Fruit fly (Drosophila melanogaster) whole organism, prepupa: ENCODE measurements around the gene Pk34A.

Experiments
- Blimp-1 ChIP-seq: fragments of 200-800 bp; sonication (Bioruptor generic); optimal IDR thresholded peaks from 3 replicates; lab custom pipeline; 2017; ENCODE audit warnings: missing biosample characterization, missing genetic modification characterization, mild to moderate bottlenecking, moderate library complexity, missing genetic modification reagents
- CG10631 ChIP-seq: fragments of 200-800 bp; sonication (Bioruptor generic); optimal IDR thresholded peaks from 2 replicates; lab custom pipeline; 2016; ENCODE audit warnings: missing biosample characterization, missing genetic modification characterization
- CG10669 ChIP-seq: fragments of 200-800 bp; sonication (Bioruptor generic); optimal IDR thresholded peaks from 3 replicates; lab custom pipeline; 2018; ENCODE audit warnings: missing biosample characterization, mild to moderate bottlenecking, missing genetic modification characterization, moderate library complexity
- CG11762 ChIP-seq: fragments of 200-800 bp; sonication (Bioruptor generic); optimal IDR thresholded peaks from 3 replicates; lab custom pipeline; 2016; ENCODE audit warnings: missing biosample characterization, missing genetic modification characterization; ENCODE audit not compliant: insufficient read depth
- CG15336 ChIP-seq: fragments of 200-800 bp; sonication (Bioruptor generic); IDR thresholded peaks from 2 replicates; pipeline ENCODE4 v1.3.6; 2022; ENCODE audit warnings: missing biosample characterization, missing genetic modification characterization
- CG1621 ChIP-seq: fragments of 200-800 bp; sonication (Bioruptor generic); optimal IDR thresholded peaks from 3 replicates; lab custom pipeline; 2018; ENCODE audit warnings: missing biosample characterization, mild to moderate bottlenecking, missing genetic modification characterization
- CG16779 ChIP-seq: fragments of 200-800 bp; sonication (Bioruptor generic); optimal IDR thresholded peaks from 3 replicates; lab custom pipeline; 2017; ENCODE audit warnings: missing biosample characterization, mild to moderate bottlenecking, missing genetic modification characterization
- CG3032 ChIP-seq: fragments of 200-800 bp; optimal IDR thresholded peaks from 2 replicates; lab custom pipeline; 2019; ENCODE audit warnings: missing biosample characterization, mild to moderate bottlenecking, missing genetic modification characterization, moderate library complexity
- CG31627 ChIP-seq: fragments of 200-800 bp; sonication (Bioruptor generic); optimal IDR thresholded peaks from 3 replicates; lab custom pipeline; 2016; ENCODE audit warnings: missing biosample characterization, missing genetic modification characterization
- CG32006 ChIP-seq: fragments of 200-800 bp; sonication (Bioruptor generic); optimal IDR thresholded peaks from 3 replicates; lab custom pipeline; 2017; ENCODE audit warnings: missing biosample characterization, mild to moderate bottlenecking, missing genetic modification characterization
- CG3919 ChIP-seq: fragments of 200-800 bp; sonication (Bioruptor generic); optimal IDR thresholded peaks from 3 replicates; lab custom pipeline; 2016; ENCODE audit warnings: missing biosample characterization, missing genetic modification characterization
- CG6163 ChIP-seq: fragments of 200-800 bp; sonication (Bioruptor generic); IDR thresholded peaks from 3 replicates; pipeline ENCODE4 v1.3.6; 2022; ENCODE audit warnings: missing biosample characterization, missing genetic modification characterization
- CG6808 ChIP-seq: fragments of 200-800 bp; sonication (Bioruptor generic); optimal IDR thresholded peaks from 3 replicates; lab custom pipeline; 2017; ENCODE audit warnings: missing biosample characterization, missing genetic modification characterization, mild to moderate bottlenecking, moderate library complexity, missing genetic modification reagents
- CG6854 ChIP-seq: fragments of 200-800 bp; sonication (Bioruptor generic); optimal IDR thresholded peaks from 2 replicates; lab custom pipeline; 2017; ENCODE audit warnings: missing biosample characterization, mild to moderate bottlenecking, missing genetic modification characterization
- CG7368 ChIP-seq: fragments of 200-800 bp; sonication (Bioruptor generic); optimal IDR thresholded peaks from 3 replicates; lab custom pipeline; 2016; ENCODE audit warnings: missing biosample characterization, missing genetic modification characterization
- CG8119 ChIP-seq: fragments of 200-800 bp; sonication (Bioruptor generic); IDR thresholded peaks from 3 replicates; pipeline ENCODE4 v1.3.6; 2022; ENCODE audit warnings: missing biosample characterization, missing genetic modification characterization
- CG8319 ChIP-seq: fragments of 200-800 bp; sonication (Bioruptor generic); optimal IDR thresholded peaks from 3 replicates; lab custom pipeline; 2016; ENCODE audit warnings: missing biosample characterization, missing genetic modification characterization
- CG8632 ChIP-seq: fragments of 200-800 bp; sonication (Bioruptor generic); optimal IDR thresholded peaks from 3 replicates; lab custom pipeline; 2016; ENCODE audit warnings: missing biosample characterization, missing genetic modification characterization
- CG9139 ChIP-seq: fragments of 200-800 bp; sonication (Bioruptor generic); optimal IDR thresholded peaks from 3 replicates; lab custom pipeline; 2017; ENCODE audit warnings: missing biosample characterization, mild to moderate bottlenecking, missing genetic modification characterization
- Eip75B ChIP-seq: fragments of 200-800 bp; sonication (Bioruptor generic); optimal IDR thresholded peaks from 3 replicates; lab custom pipeline; 2016; ENCODE audit warnings: missing biosample characterization, missing genetic modification characterization
- Eip78C ChIP-seq: fragments of 200-800 bp; sonication (Bioruptor generic); peaks from one replicate; lab custom pipeline; 2016; ENCODE audit warnings: missing biosample characterization, missing genetic modification characterization
- Ets21C ChIP-seq: fragments of 200-800 bp; sonication (Bioruptor generic); optimal IDR thresholded peaks from 3 replicates; lab custom pipeline; 2016; ENCODE audit warnings: missing biosample characterization, missing genetic modification characterization
- Ets96B ChIP-seq: fragments of 200-800 bp; optimal IDR thresholded peaks from 2 replicates; lab custom pipeline; 2019; ENCODE audit warnings: missing biosample characterization, mild to moderate bottlenecking, missing genetic modification characterization, moderate library complexity
- Gug ChIP-seq: fragments of 200-800 bp; sonication (Bioruptor generic); IDR thresholded peaks from 2 replicates; pipeline ENCODE4 v1.3.6; 2022; ENCODE audit warnings: missing biosample characterization, missing genetic modification characterization
- Hr38 ChIP-seq: sonication (Bioruptor generic); optimal IDR thresholded peaks from 2 replicates; lab custom pipeline; 2016; ENCODE audit warnings: missing biosample characterization, missing genetic modification characterization
- Hr39 ChIP-seq: fragments of 200-800 bp; sonication (Bioruptor generic); optimal IDR thresholded peaks from 2 replicates; lab custom pipeline; 2016; ENCODE audit warnings: missing biosample characterization, missing genetic modification characterization
- Lpt ChIP-seq: fragments of 200-800 bp; sonication (Bioruptor generic); optimal IDR thresholded peaks from 3 replicates; lab custom pipeline; 2016; ENCODE audit warnings: missing biosample characterization, missing genetic modification characterization
- Met ChIP-seq: fragments of 200-800 bp; sonication (Bioruptor generic); optimal IDR thresholded peaks from 3 replicates; lab custom pipeline; 2016; ENCODE audit warnings: missing biosample characterization, missing genetic modification characterization
- OdsH ChIP-seq: fragments of 200-800 bp; sonication (Bioruptor generic); optimal IDR thresholded peaks from 3 replicates; lab custom pipeline; 2016; ENCODE audit warnings: missing biosample characterization, missing genetic modification characterization
- Sox102F ChIP-seq: fragments of 200-800 bp; sonication (Bioruptor generic); optimal IDR thresholded peaks from 2 replicates; lab custom pipeline; 2016; ENCODE audit warnings: missing biosample characterization, mild to moderate bottlenecking, missing genetic modification characterization
- Sox14 ChIP-seq: fragments of 200-800 bp; sonication (Bioruptor generic); optimal IDR thresholded peaks from 3 replicates; lab custom pipeline; 2016; ENCODE audit warnings: missing biosample characterization, missing genetic modification characterization
- Sox15 ChIP-seq: fragments of 200-800 bp; sonication (Bioruptor generic); optimal IDR thresholded peaks from 3 replicates; lab custom pipeline; 2016; ENCODE audit warnings: missing biosample characterization, missing genetic modification characterization
- achi ChIP-seq: fragments of 200-800 bp; sonication (Bioruptor generic); optimal IDR thresholded peaks from 3 replicates; lab custom pipeline; 2016; ENCODE audit warnings: missing biosample characterization, missing genetic modification characterization
- cyc ChIP-seq: fragments of 200-800 bp; sonication (Bioruptor generic); optimal IDR thresholded peaks from 3 replicates; lab custom pipeline; 2016; ENCODE audit warnings: missing biosample characterization, missing genetic modification characterization
- dac ChIP-seq: fragments of 200-800 bp; sonication (Bioruptor generic); optimal IDR thresholded peaks from 2 replicates; lab custom pipeline; 2017; ENCODE audit warnings: missing biosample characterization, mild to moderate bottlenecking, missing genetic modification characterization
- dsx ChIP-seq: fragments of 200-800 bp; optimal IDR thresholded peaks from 3 replicates; lab custom pipeline; 2019; ENCODE audit warnings: missing biosample characterization, mild to moderate bottlenecking, missing genetic modification characterization, moderate library complexity; ENCODE audit not compliant: poor library complexity, severe bottlenecking
- eg ChIP-seq: fragments of 200-800 bp; sonication (Bioruptor generic); IDR thresholded peaks from 3 replicates; pipeline ENCODE4 v1.3.6; 2022; ENCODE audit warnings: missing biosample characterization, missing genetic modification characterization
- esn ChIP-seq: fragments of 200-800 bp; sonication (Bioruptor generic); optimal IDR thresholded peaks from 2 replicates; lab custom pipeline; 2016; ENCODE audit warnings: missing biosample characterization, mild to moderate bottlenecking, missing genetic modification characterization, moderate library complexity
- fd59A ChIP-seq: fragments of 200-800 bp; sonication (Bioruptor generic); optimal IDR thresholded peaks from 2 replicates; lab custom pipeline; 2017; ENCODE audit warnings: missing biosample characterization, mild to moderate bottlenecking, missing genetic modification characterization, missing genetic modification reagents
- fkh ChIP-seq: fragments of 200-800 bp; sonication (Bioruptor generic); optimal IDR thresholded peaks from 3 replicates; lab custom pipeline; 2017; ENCODE audit warnings: missing biosample characterization, mild to moderate bottlenecking, missing genetic modification characterization, moderate library complexity
- lz ChIP-seq: fragments of 200-800 bp; sonication (Bioruptor generic); optimal IDR thresholded peaks from 3 replicates; lab custom pipeline; 2016; ENCODE audit warnings: missing biosample characterization, missing genetic modification characterization
- net ChIP-seq: fragments of 200-800 bp; sonication (Bioruptor generic); optimal IDR thresholded peaks from 3 replicates; lab custom pipeline; 2016; ENCODE audit warnings: missing biosample characterization, missing genetic modification characterization
- pdm3 ChIP-seq: fragments of 200-800 bp; sonication (Bioruptor generic); optimal IDR thresholded peaks from 3 replicates; lab custom pipeline; 2016; ENCODE audit warnings: missing biosample characterization, missing genetic modification characterization
- salr ChIP-seq, 2 experiments: fragments of 200-800 bp; sonication (Bioruptor generic); optimal IDR thresholded peaks; 3 replicates each; lab custom pipeline; 2016 to 2018; ENCODE audit warnings: missing biosample characterization in 2 of 2, missing genetic modification characterization in 2 of 2, mild to moderate bottlenecking in 1 of 2
- spab ChIP-seq: fragments of 200-800 bp; sonication (Bioruptor generic); optimal IDR thresholded peaks from 2 replicates; lab custom pipeline; 2017; ENCODE audit warnings: missing biosample characterization, mild to moderate bottlenecking, missing genetic modification characterization, missing genetic modification reagents
- ss ChIP-seq, 2 experiments: fragments of 200-800 bp; sonication (Bioruptor generic); optimal IDR thresholded peaks; 2 replicates in 1 of 2; 3 replicates in 1 of 2; lab custom pipeline; 2017 to 2018; ENCODE audit warnings: mild to moderate bottlenecking in 2 of 2, missing biosample characterization in 2 of 2, missing genetic modification characterization in 2 of 2, moderate library complexity in 1 of 2
- svp ChIP-seq: fragments of 200-800 bp; sonication (Bioruptor generic); peaks from one replicate; lab custom pipeline; 2016; ENCODE audit warnings: missing biosample characterization, missing genetic modification characterization
- topi ChIP-seq: fragments of 200-800 bp; sonication (Bioruptor generic); optimal IDR thresholded peaks from 3 replicates; lab custom pipeline; 2016; ENCODE audit warnings: missing biosample characterization, missing genetic modification characterization

The Pk34A gene

DNA sequence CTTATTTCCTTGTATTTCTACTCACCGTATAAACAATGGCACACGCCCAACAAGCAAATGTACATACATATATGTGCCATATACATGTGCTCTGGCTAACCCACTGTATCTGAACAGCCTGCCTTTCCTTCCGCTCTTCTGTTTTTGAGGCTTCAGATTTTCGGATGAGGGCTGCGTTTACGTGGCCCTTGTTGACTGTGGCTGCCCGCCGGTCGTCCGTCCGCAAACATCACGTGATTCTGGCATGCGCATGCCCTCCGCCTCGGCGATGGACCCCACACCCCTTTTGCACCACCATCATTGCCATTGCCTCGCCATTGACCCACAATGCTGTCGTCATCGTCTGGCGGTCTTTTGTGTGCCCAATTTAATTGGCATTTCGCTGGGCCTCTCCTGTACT, 46.6 kb downstream of the Pk34A start:
- TF ChIP-seq Sox14: peak; percentile 10
- TF ChIP-seq CG3032: no peak
- TF ChIP-seq CG6163 (GFP tag; lab: Robert Waterston, UW): peak; percentile 53; the same call in 2 of the 3 replicates
- TF ChIP-seq CG1621 (tag; lab: Kevin White, UChicago): peak; percentile 8
- TF ChIP-seq Eip75B (GFP tag; lab: Kevin White, UChicago): peak; percentile 45
- peak; percentile 38 for TF ChIP-seq CG16779 (tag; lab: Kevin White, UChicago)
- TF ChIP-seq CG8632 (GFP tag; lab: Kevin White, UChicago): no peak
- no peak for TF ChIP-seq dac (GFP tag; lab: Kevin White, UChicago)
- peak; percentile 66 for TF ChIP-seq CG6854 (GFP tag; lab: Kevin White, UChicago)
- TF ChIP-seq ss (GFP tag; optimal IDR thresholded peaks at IDR 0.05; lab: Kevin White, UChicago): peak; percentile 35 to 62
- TF ChIP-seq spab (GFP tag; lab: Kevin White, UChicago): no peak
- no peak for TF ChIP-seq CG11762 (GFP tag; lab: Kevin White, UChicago)
- TF ChIP-seq esn (GFP tag; lab: Kevin White, UChicago): peak; percentile 44
- TF ChIP-seq CG9139 (GFP tag; lab: Kevin White, UChicago): no peak
- peak; percentile 79 for TF ChIP-seq fkh (GFP tag; lab: Kevin White, UChicago)
- TF ChIP-seq CG15336 (GFP tag; lab: Robert Waterston, UW): 0 out of 2 replicates have a peak, but pooled peaks have one; percentile 21
- no peak for TF ChIP-seq CG10631
- peak; percentile 5 for TF ChIP-seq topi (GFP tag; lab: Kevin White, UChicago)
- peak; percentile 22 for TF ChIP-seq Met (GFP tag; lab: Kevin White, UChicago)
- TF ChIP-seq CG3919 (GFP tag; lab: Kevin White, UChicago): peak; percentile 40
- TF ChIP-seq CG32006 (GFP tag; lab: Kevin White, UChicago): no peak
- TF ChIP-seq Sox15 (GFP tag; lab: Kevin White, UChicago): no peak
- TF ChIP-seq Eip78C (GFP tag; lab: Kevin White, UChicago): peak; percentile 67
- no peak for TF ChIP-seq salr (GFP tag; optimal IDR thresholded peaks at IDR 0.05; lab: Kevin White, UChicago)
- TF ChIP-seq svp (GFP tag; lab: Kevin White, UChicago): peak; percentile 74
- no peak for TF ChIP-seq CG31627 (GFP tag; lab: Kevin White, UChicago)
- TF ChIP-seq eg (GFP tag; lab: Robert Waterston, UW): peak; percentile 46; the same call in 1 of the 3 replicates

DNA sequence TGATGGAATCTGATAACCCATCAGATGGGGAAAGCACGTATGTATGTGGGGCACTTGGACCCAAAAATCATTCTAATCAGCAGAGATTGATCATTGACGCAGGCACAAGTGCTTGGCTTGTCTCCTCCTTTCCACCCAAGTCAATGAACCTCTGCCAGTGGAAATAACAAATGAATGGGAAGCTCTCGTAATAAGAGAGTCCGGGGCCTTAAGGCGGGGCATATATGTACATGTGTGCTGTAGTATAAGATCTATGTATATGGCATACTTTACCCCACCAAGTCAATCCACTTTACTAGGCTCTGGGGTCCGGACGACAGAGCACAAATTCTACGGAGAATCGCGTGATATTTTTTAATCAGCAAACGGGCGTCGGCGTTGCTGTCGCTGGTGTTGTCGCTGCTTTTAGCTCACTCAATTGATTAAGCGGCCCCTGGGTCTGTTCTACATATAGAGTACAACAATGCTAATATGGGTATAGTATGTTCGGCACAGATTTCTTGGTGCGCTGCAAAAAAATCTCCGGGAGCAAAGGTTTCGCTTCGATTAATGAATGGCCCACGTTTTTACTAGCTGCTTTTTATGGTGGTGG, 47.6 kb downstream of the Pk34A start:
- TF ChIP-seq Gug (GFP tag; lab: Robert Waterston, UW): no peak
- TF ChIP-seq topi (GFP tag; lab: Kevin White, UChicago): no peak
- no peak for TF ChIP-seq Blimp-1 (GFP tag; lab: Kevin White, UChicago)
- no peak for TF ChIP-seq dsx (GFP tag; lab: Kevin White, UChicago)
- no peak for TF ChIP-seq CG7368 (GFP tag; lab: Kevin White, UChicago)
- no peak for TF ChIP-seq lz
- no peak for TF ChIP-seq Sox14
- TF ChIP-seq Sox102F (GFP tag; lab: Kevin White, UChicago): no peak
- no peak for TF ChIP-seq Ets96B (tag; lab: Kevin White, UChicago)
- TF ChIP-seq OdsH (GFP tag; lab: Kevin White, UChicago): no peak
- TF ChIP-seq ss (GFP tag; optimal IDR thresholded peaks at IDR 0.05; lab: Kevin White, UChicago): peak; percentile 5 to 73
- TF ChIP-seq fd59A (GFP tag; lab: Kevin White, UChicago): no peak
- TF ChIP-seq spab (GFP tag; lab: Kevin White, UChicago): no peak
- no peak for TF ChIP-seq CG6808 (GFP tag; lab: Kevin White, UChicago)
- no peak for TF ChIP-seq net
- no peak for TF ChIP-seq CG8319 (GFP tag; lab: Kevin White, UChicago)
- no peak for TF ChIP-seq cyc (GFP tag; lab: Kevin White, UChicago)
- TF ChIP-seq achi (GFP tag; lab: Kevin White, UChicago): no peak
- 0 out of 3 replicates have a peak, but pooled peaks have one; percentile 35 for TF ChIP-seq CG8119 (GFP tag; lab: Robert Waterston, UW)
- TF ChIP-seq Hr38 (GFP tag; lab: Kevin White, UChicago): no peak
- no peak for TF ChIP-seq CG31627 (GFP tag; lab: Kevin White, UChicago)
- TF ChIP-seq CG10631: no peak
- TF ChIP-seq Hr39 (GFP tag; lab: Kevin White, UChicago): no peak
- TF ChIP-seq CG10669: no peak
- no peak for TF ChIP-seq pdm3 (GFP tag; lab: Kevin White, UChicago)
- TF ChIP-seq CG32006 (GFP tag; lab: Kevin White, UChicago): no peak
- TF ChIP-seq Met (GFP tag; lab: Kevin White, UChicago): no peak
- TF ChIP-seq Ets21C: no peak
- TF ChIP-seq CG1621 (tag; lab: Kevin White, UChicago): peak; percentile 39
- peak; percentile 32 for TF ChIP-seq Lpt (GFP tag; lab: Kevin White, UChicago)
- TF ChIP-seq salr (GFP tag; optimal IDR thresholded peaks at IDR 0.05; lab: Kevin White, UChicago): no peak
- 0 out of 2 replicates have a peak, but pooled peaks have one; percentile 27 for TF ChIP-seq CG15336 (GFP tag; lab: Robert Waterston, UW)
